Worm (Caenorhabditis elegans) whole organism, L3 larva: ENCODE results near the gene rpt-6.

ENCODE experiments used
- R02D3.7 ChIP-seq: fragments of 150-350 bp; optimal IDR thresholded peaks from 2 replicates; lab custom pipeline; 2014; ENCODE audit warnings: missing biosample characterization, missing genetic modification characterization
- ZK546.5 ChIP-seq: sonication (generic microtip); optimal IDR thresholded peaks from 2 replicates; lab custom pipeline; 2017; ENCODE audit warnings: missing biosample characterization, missing genetic modification characterization
- ama-1 ChIP-seq: fragments of 150-350 bp; optimal IDR thresholded peaks from 2 replicates; lab custom pipeline; 2018
- ceh-16 ChIP-seq: sonication (generic microtip); optimal IDR thresholded peaks from 2 replicates; lab custom pipeline; 2017; ENCODE audit warnings: missing biosample characterization, missing genetic modification characterization
- ceh-28 ChIP-seq: fragments of 150-350 bp; optimal IDR thresholded peaks from 2 replicates; lab custom pipeline; 2014; ENCODE audit warnings: missing biosample characterization, missing genetic modification reagents, missing genetic modification characterization
- ceh-9 ChIP-seq: sonication (generic microtip); optimal IDR thresholded peaks from 2 replicates; lab custom pipeline; 2018; ENCODE audit warnings: missing biosample characterization, missing genetic modification characterization
- daf-12 ChIP-seq: fragments of 150-350 bp; optimal IDR thresholded peaks from 2 replicates; lab custom pipeline; 2014; ENCODE audit warnings: missing biosample characterization, missing genetic modification reagents, missing genetic modification characterization
- egl-27 ChIP-seq: sonication (generic microtip); optimal IDR thresholded peaks from 4 replicates; lab custom pipeline; 2017; ENCODE audit warnings: missing biosample characterization, missing genetic modification reagents, missing genetic modification characterization
- egl-5 ChIP-seq: fragments of 150-350 bp; optimal IDR thresholded peaks from 2 replicates; lab custom pipeline; 2017; ENCODE audit warnings: missing biosample characterization, missing genetic modification reagents, missing genetic modification characterization, inconsistent platforms
- elt-1 ChIP-seq: fragments of 150-350 bp; optimal IDR thresholded peaks from 2 replicates; lab custom pipeline; 2014; ENCODE audit warnings: missing biosample characterization, missing genetic modification characterization
- elt-2 ChIP-seq: sonication (generic microtip); optimal IDR thresholded peaks from 2 replicates; lab custom pipeline; 2016; ENCODE audit warnings: missing genetic modification reagents, mild to moderate bottlenecking, missing genetic modification characterization, missing compliant biosample characterization
- elt-3 ChIP-seq, 3 experiments: fragments of 150-350 bp in 1 of 3; sonication (generic microtip) in 2 of 3; optimal IDR thresholded peaks; 2 replicates in 2 of 3; 4 replicates in 1 of 3; lab custom pipeline; 2014 to 2017; ENCODE audit warnings: missing biosample characterization in 3 of 3, missing genetic modification characterization in 3 of 3
- fkh-10 ChIP-seq: sonication (generic microtip); optimal IDR thresholded peaks from 2 replicates; lab custom pipeline; 2017; ENCODE audit warnings: missing biosample characterization, missing genetic modification reagents, missing genetic modification characterization
- fkh-2 ChIP-seq: fragments of 150-350 bp; optimal IDR thresholded peaks from 2 replicates; lab custom pipeline; 2014; ENCODE audit warnings: missing biosample characterization, missing genetic modification reagents, missing genetic modification characterization
- fos-1 ChIP-seq: fragments of 150-350 bp; optimal IDR thresholded peaks from 2 replicates; lab custom pipeline; 2014; ENCODE audit warnings: missing biosample characterization, missing genetic modification characterization
- hmg-11 ChIP-seq: sonication (generic microtip); optimal IDR thresholded peaks from 2 replicates; lab custom pipeline; 2016; ENCODE audit warnings: missing genetic modification characterization, missing compliant biosample characterization
- jun-1 ChIP-seq: fragments of 150-350 bp; optimal IDR thresholded peaks from 2 replicates; lab custom pipeline; 2014; ENCODE audit warnings: missing biosample characterization, missing genetic modification reagents, missing genetic modification characterization
- lin-15B ChIP-seq: fragments of 150-350 bp; optimal IDR thresholded peaks from 2 replicates; lab custom pipeline; 2014; ENCODE audit warnings: missing biosample characterization, missing genetic modification characterization
- lin-39 ChIP-seq: fragments of 150-350 bp; optimal IDR thresholded peaks from 2 replicates; lab custom pipeline; 2018; ENCODE audit warnings: missing biosample characterization, missing genetic modification reagents, missing genetic modification characterization
- lsy-12 ChIP-seq: sonication (generic microtip); optimal IDR thresholded peaks from 2 replicates; lab custom pipeline; 2016; ENCODE audit warnings: mild to moderate bottlenecking, missing genetic modification characterization, missing compliant biosample characterization
- mdl-1 ChIP-seq: fragments of 150-350 bp; optimal IDR thresholded peaks from 2 replicates; lab custom pipeline; 2014; ENCODE audit warnings: missing biosample characterization, missing genetic modification characterization
- mml-1 ChIP-seq: fragments of 150-350 bp; sonication (generic microtip); optimal IDR thresholded peaks from 3 replicates; lab custom pipeline; 2014; ENCODE audit warnings: missing biosample characterization, missing genetic modification characterization
- nfya-1 ChIP-seq: sonication (generic microtip); optimal IDR thresholded peaks from 2 replicates; lab custom pipeline; 2017; ENCODE audit warnings: missing genetic modification characterization, mild to moderate bottlenecking, missing compliant biosample characterization, antibody characterized with exemption, moderate library complexity; ENCODE audit not compliant: insufficient read depth
- nhr-11 ChIP-seq: fragments of 150-350 bp; optimal IDR thresholded peaks from 2 replicates; lab custom pipeline; 2014; ENCODE audit warnings: missing biosample characterization, missing genetic modification characterization
- nhr-23 ChIP-seq: fragments of 150-350 bp; optimal IDR thresholded peaks from 2 replicates; lab custom pipeline; 2014; ENCODE audit warnings: missing biosample characterization, missing genetic modification reagents, missing genetic modification characterization
- nhr-237 ChIP-seq: fragments of 150-350 bp; optimal IDR thresholded peaks from 2 replicates; lab custom pipeline; 2014; ENCODE audit warnings: missing biosample characterization, missing genetic modification characterization
- nhr-28 ChIP-seq: fragments of 150-350 bp; optimal IDR thresholded peaks from 2 replicates; lab custom pipeline; 2014; ENCODE audit warnings: missing biosample characterization, missing genetic modification characterization
- nhr-43 ChIP-seq: sonication (generic microtip); optimal IDR thresholded peaks from 2 replicates; lab custom pipeline; 2016; ENCODE audit warnings: mild to moderate bottlenecking, missing genetic modification characterization, missing compliant biosample characterization; ENCODE audit not compliant: poor library complexity, severe bottlenecking
- nhr-67 ChIP-seq: fragments of 150-350 bp; optimal IDR thresholded peaks from 2 replicates; lab custom pipeline; 2014; ENCODE audit warnings: missing biosample characterization, missing genetic modification characterization
- nhr-76 ChIP-seq: fragments of 150-350 bp; sonication (generic microtip); optimal IDR thresholded peaks from 5 replicates; lab custom pipeline; 2014; ENCODE audit warnings: missing biosample characterization, missing genetic modification characterization
- nhr-77 ChIP-seq: fragments of 150-350 bp; optimal IDR thresholded peaks from 2 replicates; lab custom pipeline; 2014; ENCODE audit warnings: missing biosample characterization, missing genetic modification characterization
- pha-4 ChIP-seq: fragments of 150-350 bp; optimal IDR thresholded peaks from 2 replicates; lab custom pipeline; 2014; ENCODE audit warnings: missing biosample characterization, missing genetic modification reagents, missing genetic modification characterization
- pqm-1 ChIP-seq: fragments of 150-350 bp; optimal IDR thresholded peaks from 2 replicates; lab custom pipeline; 2017; ENCODE audit warnings: missing biosample characterization, missing genetic modification characterization, inconsistent platforms
- skn-1 ChIP-seq: fragments of 150-350 bp; optimal IDR thresholded peaks from 2 replicates; lab custom pipeline; 2014; ENCODE audit warnings: missing biosample characterization, missing genetic modification characterization
- tbx-2 ChIP-seq: sonication (generic microtip); optimal IDR thresholded peaks from 2 replicates; lab custom pipeline; 2016; ENCODE audit warnings: mild to moderate bottlenecking, missing genetic modification characterization, missing compliant biosample characterization
- unc-39 ChIP-seq: sonication (generic microtip); optimal IDR thresholded peaks from 4 replicates; lab custom pipeline; 2017; ENCODE audit warnings: missing biosample characterization, missing genetic modification characterization
- unc-62 ChIP-seq: fragments of 150-350 bp; sonication (generic microtip); optimal IDR thresholded peaks from 4 replicates; lab custom pipeline; 2014; ENCODE audit warnings: missing biosample characterization, missing genetic modification reagents, missing genetic modification characterization
- zag-1 ChIP-seq: fragments of 150-350 bp; optimal IDR thresholded peaks from 2 replicates; lab custom pipeline; 2014; ENCODE audit warnings: missing biosample characterization, missing genetic modification characterization
- ztf-4 ChIP-seq: fragments of 150-350 bp; optimal IDR thresholded peaks from 2 replicates; lab custom pipeline; 2014; ENCODE audit warnings: missing biosample characterization, missing genetic modification characterization

rpt-6 gene

DNA sequence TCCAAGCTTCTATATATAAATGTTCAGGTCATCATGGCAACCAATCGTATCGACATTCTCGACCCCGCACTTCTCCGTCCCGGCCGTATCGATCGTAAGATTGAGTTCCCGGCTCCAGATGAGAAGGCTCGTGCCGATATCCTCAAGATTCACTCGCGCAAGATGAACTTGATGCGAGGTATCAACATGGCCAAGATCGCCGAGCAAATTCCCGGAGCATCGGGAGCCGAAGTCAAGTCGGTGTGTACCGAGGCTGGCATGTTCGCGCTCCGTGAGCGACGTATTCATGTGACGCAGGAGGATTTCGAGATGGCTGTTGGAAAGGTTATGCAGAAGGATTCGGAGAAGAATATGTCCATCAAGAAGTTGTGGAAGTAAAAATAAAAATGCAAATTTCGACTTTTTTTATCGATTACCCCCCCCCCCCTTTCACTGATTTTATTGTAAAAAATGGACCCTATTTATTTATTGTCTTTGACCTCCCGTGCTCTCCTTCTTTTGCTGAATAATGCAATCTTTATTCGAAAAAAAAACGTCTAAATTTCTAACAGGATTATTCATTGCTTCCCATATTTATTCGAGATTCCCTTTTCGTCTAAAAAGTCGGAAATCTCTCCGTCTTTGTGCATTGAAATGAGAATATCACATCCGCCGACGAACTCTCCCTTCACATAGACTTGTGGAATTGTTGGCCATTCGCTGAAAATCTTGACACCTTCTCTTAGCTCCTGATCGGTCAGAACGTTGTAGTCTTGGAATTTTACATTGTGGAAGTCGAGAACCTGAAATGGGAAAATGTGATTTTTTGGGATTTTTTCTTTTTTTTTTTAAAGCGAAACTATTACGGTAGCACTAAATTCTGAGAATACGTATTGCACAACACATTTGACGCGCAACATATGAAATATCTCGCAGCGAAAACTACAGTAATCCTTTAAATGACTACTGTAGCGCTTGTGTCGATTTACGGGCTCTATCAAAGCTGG lies 2.1 kb downstream of the rpt-6 start:
- no peak for TF ChIP-seq R02D3.7 (tag; lab: Kevin White, UChicago)
- no peak for TF ChIP-seq mdl-1
- TF ChIP-seq pqm-1 (tag; lab: Kevin White, UChicago), result no peak
- no peak for TF ChIP-seq lsy-12 (tag; lab: Kevin White, UChicago)
- TF ChIP-seq nhr-77 (tag; lab: Kevin White, UChicago), result no peak
- TF ChIP-seq lin-15B, result no peak
- TF ChIP-seq elt-3 (tag; optimal IDR thresholded peaks at IDR 0.05; lab: Kevin White, UChicago), result no peak

ce11 chrIII:12373306-12373705 lies 3.0 kb downstream of the rpt-6 start:
- TF ChIP-seq R02D3.7 (tag; lab: Kevin White, UChicago), result no peak
- peak; percentile 88 for TF ChIP-seq nfya-1 (tag; lab: Kevin White, UChicago)
- TF ChIP-seq, all 47 proteins: peak for 1

DNA sequence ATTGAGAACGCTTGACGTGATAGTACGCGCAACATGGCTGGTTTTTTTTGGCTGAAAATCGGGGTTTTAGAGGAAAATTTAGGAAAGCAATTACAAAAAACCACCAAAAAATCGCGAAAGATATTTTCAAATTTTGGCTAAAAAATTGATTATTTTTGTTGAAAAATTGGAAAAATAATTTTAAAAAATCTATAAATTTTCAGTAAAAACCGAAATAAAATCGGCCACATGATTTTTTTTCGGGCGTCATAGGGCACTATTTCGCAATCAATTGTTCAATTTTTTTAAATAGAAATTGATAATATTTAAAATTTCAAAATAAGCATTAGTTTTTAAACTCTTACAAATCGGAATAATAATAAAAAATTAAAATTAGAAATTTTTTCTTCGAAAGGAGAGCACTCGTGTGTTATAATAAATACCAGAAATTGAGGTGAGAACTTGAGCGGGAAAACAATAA lies 3.6 kb downstream of the rpt-6 start, which contains the start of gene glrx-5:
glrx-5 (minus strand) TSS at position 51 of the 460 bp plus-strand sequence.
- no peak for TF ChIP-seq nhr-23 (tag; lab: Kevin White, UChicago)
- TF ChIP-seq ceh-16 (tag; lab: Kevin White, UChicago), result no peak
- TF ChIP-seq unc-39 (tag; lab: Kevin White, UChicago), result no peak

DNA sequence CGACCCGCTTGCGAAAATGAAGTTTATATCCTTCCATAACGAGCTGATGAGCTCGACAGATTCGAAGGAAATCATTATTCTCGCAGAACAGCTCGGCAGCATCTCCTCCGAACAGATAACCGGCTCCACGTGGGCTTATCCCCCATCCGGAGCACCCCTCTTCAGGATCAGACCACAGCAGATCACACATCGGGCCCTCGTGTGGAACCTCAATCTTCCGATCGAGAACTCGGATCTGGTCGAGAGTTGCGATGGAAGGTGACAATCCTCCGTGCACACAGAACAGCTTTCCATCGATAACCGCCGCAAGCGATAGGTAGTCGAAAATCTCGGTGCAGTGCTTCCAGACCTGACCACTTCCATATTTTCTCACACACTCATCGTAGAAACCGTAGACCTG lies 5.4 kb downstream of the rpt-6 start:
- TF ChIP-seq egl-5 (no peak), ama-1 (lab: Kevin White, UChicago) (no peak), elt-3 (tag; optimal IDR thresholded peaks at IDR 0.05; lab: Kevin White, UChicago) (no peak), lin-39 (tag; lab: Kevin White, UChicago) (no peak), mml-1 (no peak), ztf-4 (tag; lab: Kevin White, UChicago) (no peak), nhr-237 (tag; lab: Kevin White, UChicago) (no peak), lsy-12 (tag; lab: Kevin White, UChicago) (no peak), skn-1 (tag; lab: Kevin White, UChicago) (no peak), fos-1 (no peak), ZK546.5 (no peak), egl-27 (tag; lab: Kevin White, UChicago) (no peak), zag-1 (tag; lab: Kevin White, UChicago) (no peak), nhr-67 (tag; lab: Kevin White, UChicago) (no peak), jun-1 (tag; lab: Kevin White, UChicago) (no peak), hmg-11 (tag; lab: Kevin White, UChicago) (no peak), elt-2 (tag; lab: Kevin White, UChicago) (no peak)

ce11 chrIII:12377198-12377662 lies 7.0 kb downstream of the rpt-6 start, which contains the start of gene pph-4.2:
Gene pph-4.2 (minus strand): TSS chrIII:12377248.
- no peak for TF ChIP-seq unc-62 (GFP tag; lab: Kevin White, UChicago)
- no peak for TF ChIP-seq ztf-4 (tag; lab: Kevin White, UChicago)
- TF ChIP-seq ceh-9 (tag; lab: Kevin White, UChicago), result no peak
- TF ChIP-seq pha-4, result peak; percentile 53
- no peak for TF ChIP-seq elt-1 (tag; lab: Kevin White, UChicago)
- TF ChIP-seq nhr-76 (tag; lab: Kevin White, UChicago), result no peak
- no peak for TF ChIP-seq ceh-16 (tag; lab: Kevin White, UChicago)
- TF ChIP-seq pqm-1 (tag; lab: Kevin White, UChicago), result no peak
- no peak for TF ChIP-seq mdl-1
- TF ChIP-seq zag-1 (tag; lab: Kevin White, UChicago), result no peak
- TF ChIP-seq ceh-28 (tag; lab: Kevin White, UChicago), result no peak
- no peak for TF ChIP-seq daf-12 (tag; lab: Kevin White, UChicago)
- TF ChIP-seq nhr-67 (tag; lab: Kevin White, UChicago), result no peak
- no peak for TF ChIP-seq fkh-2 (tag; lab: Kevin White, UChicago)
- TF ChIP-seq fos-1, result no peak
- no peak for TF ChIP-seq nhr-11 (tag; lab: Kevin White, UChicago)
- no peak for TF ChIP-seq nhr-28 (tag; lab: Kevin White, UChicago)
- TF ChIP-seq egl-27 (tag; lab: Kevin White, UChicago), result no peak
- TF ChIP-seq lin-39 (tag; lab: Kevin White, UChicago), result no peak
- TF ChIP-seq ama-1 (lab: Kevin White, UChicago), result no peak
- no peak for TF ChIP-seq nhr-43 (tag; lab: Kevin White, UChicago)
- no peak for TF ChIP-seq elt-3 (tag; optimal IDR thresholded peaks at IDR 0.05; lab: Kevin White, UChicago)
- no peak for TF ChIP-seq egl-5
- TF ChIP-seq fkh-10 (GFP tag; lab: Kevin White, UChicago), result no peak
- peak; percentile 7 for TF ChIP-seq nhr-23 (tag; lab: Kevin White, UChicago)
- no peak for TF ChIP-seq skn-1 (tag; lab: Kevin White, UChicago)
- TF ChIP-seq elt-2 (tag; lab: Kevin White, UChicago), result no peak
- peak; percentile 65 for TF ChIP-seq nfya-1 (tag; lab: Kevin White, UChicago)
- TF ChIP-seq lin-15B, result peak; percentile 59
- no peak for TF ChIP-seq tbx-2
- TF ChIP-seq hmg-11 (tag; lab: Kevin White, UChicago), result no peak
- no peak for TF ChIP-seq mml-1
- TF ChIP-seq, all 47 proteins: peak for 4
